Worm (Caenorhabditis elegans) whole organism, late embryonic: ENCODE measurements around the gene pcn-1.

Source experiments
- ahr-1 ChIP-seq: sonication (generic microtip); optimal IDR thresholded peaks from 2 replicates; lab custom pipeline; 2016; ENCODE audit warnings: missing genetic modification characterization, missing compliant biosample characterization
- ama-1 ChIP-seq: fragments of 150-350 bp; optimal IDR thresholded peaks from 2 replicates; lab custom pipeline; 2014
- fkh-10 ChIP-seq: fragments of 150-350 bp; optimal IDR thresholded peaks from 2 replicates; lab custom pipeline; 2014; ENCODE audit warnings: missing biosample characterization, missing genetic modification reagents, missing genetic modification characterization
- gmeb-2 ChIP-seq: sonication (generic microtip); optimal IDR thresholded peaks from 2 replicates; lab custom pipeline; 2016; ENCODE audit warnings: missing genetic modification characterization, inconsistent platforms, missing compliant biosample characterization
- nfya-1 ChIP-seq: sonication (generic microtip); optimal IDR thresholded peaks from 2 replicates; lab custom pipeline; 2017; ENCODE audit warnings: missing genetic modification characterization, mild to moderate bottlenecking, missing compliant biosample characterization, antibody characterized with exemption, moderate library complexity
- nhr-11 ChIP-seq: fragments of 150-350 bp; optimal IDR thresholded peaks from 2 replicates; lab custom pipeline; 2014; ENCODE audit warnings: missing biosample characterization, missing genetic modification characterization
- pha-4 ChIP-seq: fragments of 150-350 bp; optimal IDR thresholded peaks from 2 replicates; lab custom pipeline; 2018; ENCODE audit warnings: missing biosample characterization, missing genetic modification reagents, missing genetic modification characterization
- sox-4 ChIP-seq: sonication (generic microtip); optimal IDR thresholded peaks from 2 replicates; lab custom pipeline; 2017; ENCODE audit warnings: mild to moderate bottlenecking, missing genetic modification characterization, inconsistent platforms, missing compliant biosample characterization

DNA sequence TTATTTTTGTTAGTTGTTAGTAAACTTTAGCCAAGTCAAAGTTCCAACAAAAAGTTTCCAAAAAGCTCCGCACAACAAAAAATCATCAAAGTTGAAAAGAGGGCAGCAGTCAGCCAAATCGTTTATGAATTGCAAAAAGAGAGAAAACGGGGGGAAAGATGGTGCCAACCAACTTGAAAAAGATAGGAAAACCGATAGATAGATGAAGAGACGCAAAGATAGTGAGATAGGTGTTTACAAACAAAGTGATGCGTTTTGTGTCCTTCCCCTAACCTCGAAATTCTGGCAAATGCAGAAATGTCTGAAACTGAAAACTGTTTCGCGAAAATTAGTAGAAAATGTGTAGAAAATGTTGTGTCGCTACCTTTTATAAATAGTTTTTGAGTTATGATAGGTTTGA, 15.8 kb downstream of the pcn-1 start:
- no peak for TF ChIP-seq nfya-1 (tag; lab: Kevin White, UChicago)
- TF ChIP-seq ahr-1 (tag; lab: Kevin White, UChicago): no peak
- no peak for TF ChIP-seq pha-4
- no peak for TF ChIP-seq sox-4 (tag; lab: Kevin White, UChicago)
- no peak for TF ChIP-seq ama-1
- no peak for TF ChIP-seq nhr-11 (tag; lab: Kevin White, UChicago)
- no peak for TF ChIP-seq gmeb-2
- no peak for TF ChIP-seq fkh-10 (GFP tag; lab: Kevin White, UChicago)
